Worm (Caenorhabditis elegans): ENCODE data around the gene C25A8.1.

Gene C25A8.1

DNA sequence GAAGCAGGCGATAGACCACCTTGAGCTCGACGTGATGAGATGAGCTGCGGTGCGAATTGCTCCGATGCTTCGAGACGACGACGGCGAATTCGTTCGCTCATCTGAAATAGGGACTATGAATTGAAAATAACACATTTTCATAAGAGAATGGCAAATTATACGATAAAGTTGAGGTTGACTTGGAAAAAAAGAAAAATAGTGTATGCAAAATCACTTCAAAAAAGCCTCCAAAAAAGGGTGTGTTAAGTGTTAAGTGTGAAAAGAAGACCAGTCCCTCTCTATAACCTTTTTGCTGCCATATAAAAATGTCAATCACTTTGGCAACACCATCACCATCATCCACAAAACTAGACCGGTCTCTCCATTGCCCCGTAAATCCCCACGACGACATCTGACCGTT lies 24.1 kb upstream of the C25A8.1 start, which contains the start of gene prkl-1:
prkl-1 (minus strand) TSS at position 101 of the 400 bp plus-strand sequence.
- TF ChIP-seq pqm-1 (tag; optimal IDR thresholded peaks at IDR 0.05) = no peak
- TF ChIP-seq fos-1 (tag; optimal IDR thresholded peaks at IDR 0.05) = no peak
- TF ChIP-seq nhr-67 (tag; optimal IDR thresholded peaks at IDR 0.05) = no peak
- TF ChIP-seq jun-1 (tag; optimal IDR thresholded peaks at IDR 0.05) = no peak
- no peak for TF ChIP-seq ceh-9 (tag; optimal IDR thresholded peaks at IDR 0.05)
- TF ChIP-seq snpc-4 (tag; optimal IDR thresholded peaks at IDR 0.05) = no peak
- no peak for TF ChIP-seq fkh-10 (GFP tag; optimal IDR thresholded peaks at IDR 0.05)
- no peak for TF ChIP-seq lin-15B (tag; optimal IDR thresholded peaks at IDR 0.05)
- no peak for TF ChIP-seq nhr-76 (tag; optimal IDR thresholded peaks at IDR 0.05)
- no peak for TF ChIP-seq hmg-11 (tag; optimal IDR thresholded peaks at IDR 0.05)
- TF ChIP-seq daf-12 (tag; optimal IDR thresholded peaks at IDR 0.05) = no peak
- TF ChIP-seq ceh-16 (tag; optimal IDR thresholded peaks at IDR 0.05) = no peak
- no peak for TF ChIP-seq elt-2 (tag; optimal IDR thresholded peaks at IDR 0.05)
- no peak for TF ChIP-seq R02D3.7 (tag; optimal IDR thresholded peaks at IDR 0.05)
- TF ChIP-seq nhr-237 (tag; optimal IDR thresholded peaks at IDR 0.05) = no peak
- no peak for TF ChIP-seq mml-1 (tag; optimal IDR thresholded peaks at IDR 0.05)
- no peak for TF ChIP-seq ZK546.5 (tag; optimal IDR thresholded peaks at IDR 0.05)
- TF ChIP-seq pha-4 (tag; optimal IDR thresholded peaks at IDR 0.05) = no peak

DNA sequence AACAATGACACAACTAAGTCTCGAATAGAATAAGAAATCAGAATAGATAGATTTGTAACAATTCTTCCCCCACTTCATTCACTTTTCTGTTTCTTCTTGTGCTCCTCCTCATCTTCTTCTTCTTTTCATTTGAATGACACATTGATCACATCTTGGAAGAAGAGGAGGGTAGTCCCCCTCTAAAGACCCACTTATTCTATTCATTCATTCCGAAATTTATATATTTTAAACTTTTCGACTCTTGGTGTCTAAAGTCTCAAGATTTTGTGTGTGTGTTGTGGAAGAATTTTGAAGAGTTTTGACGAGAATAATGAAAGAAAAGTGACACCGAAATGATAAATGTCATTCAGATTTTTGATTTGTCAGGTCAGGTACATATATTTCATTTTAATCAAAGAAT lies 19.9 kb upstream of the C25A8.1 start:
- TF ChIP-seq lin-15B (tag; optimal IDR thresholded peaks at IDR 0.05) = no peak
- TF ChIP-seq hmg-11 (tag; optimal IDR thresholded peaks at IDR 0.05) = no peak
- no peak for TF ChIP-seq fos-1 (tag; optimal IDR thresholded peaks at IDR 0.05)
- TF ChIP-seq nhr-11 (tag; optimal IDR thresholded peaks at IDR 0.05) = no peak
- TF ChIP-seq zag-1 (tag; optimal IDR thresholded peaks at IDR 0.05) = no peak
- TF ChIP-seq unc-39 (tag; optimal IDR thresholded peaks at IDR 0.05) = no peak
- no peak for TF ChIP-seq egl-27 (tag; optimal IDR thresholded peaks at IDR 0.05)
- TF ChIP-seq nhr-25 (tag; optimal IDR thresholded peaks at IDR 0.05) = no peak
- no peak for TF ChIP-seq nhr-12 (tag; optimal IDR thresholded peaks at IDR 0.05)

- no peak for TF ChIP-seq sea-2 (GFP tag; optimal IDR thresholded peaks at IDR 0.05)
- no peak for TF ChIP-seq nhr-12 (tag; optimal IDR thresholded peaks at IDR 0.05)
- TF ChIP-seq nhr-67 (tag; optimal IDR thresholded peaks at IDR 0.05) = no peak
- no peak for TF ChIP-seq mdl-1 (tag; optimal IDR thresholded peaks at IDR 0.05)
- TF ChIP-seq pqm-1 (tag; optimal IDR thresholded peaks at IDR 0.05) = no peak
- no peak for TF ChIP-seq tbx-2 (tag; optimal IDR thresholded peaks at IDR 0.05)
- no peak for TF ChIP-seq lin-15B (tag; optimal IDR thresholded peaks at IDR 0.05)
- TF ChIP-seq ceh-16 (tag; optimal IDR thresholded peaks at IDR 0.05) = no peak
These were observed 13.0 kb upstream of the C25A8.1 start for ce11 chrIV:6997918-6998317.

- no peak for TF ChIP-seq lin-15B (tag; optimal IDR thresholded peaks at IDR 0.05)
- TF ChIP-seq ztf-4 (tag; optimal IDR thresholded peaks at IDR 0.05) = no peak
- TF ChIP-seq aly-2 (tag; optimal IDR thresholded peaks at IDR 0.05) = no peak
- TF ChIP-seq fkh-10 (GFP tag; optimal IDR thresholded peaks at IDR 0.05) = no peak
- no peak for TF ChIP-seq mdl-1 (tag; optimal IDR thresholded peaks at IDR 0.05)
- no peak for TF ChIP-seq nhr-76 (tag; optimal IDR thresholded peaks at IDR 0.05)
- TF ChIP-seq unc-62 (GFP tag; optimal IDR thresholded peaks at IDR 0.05) = no peak
- no peak for TF ChIP-seq fkh-2 (tag; optimal IDR thresholded peaks at IDR 0.05)
- no peak for TF ChIP-seq snpc-4 (tag; optimal IDR thresholded peaks at IDR 0.05)
- no peak for TF ChIP-seq egl-5 (tag; optimal IDR thresholded peaks at IDR 0.05)
- no peak for TF ChIP-seq elt-1 (tag; optimal IDR thresholded peaks at IDR 0.05)
- no peak for TF ChIP-seq zag-1 (tag; optimal IDR thresholded peaks at IDR 0.05)
- TF ChIP-seq ama-1 (optimal IDR thresholded peaks at IDR 0.05) = no peak
- TF ChIP-seq nhr-237 (tag; optimal IDR thresholded peaks at IDR 0.05) = no peak
These were observed 11.7 kb upstream of the C25A8.1 start, which contains the start of gene C25A8.5 for ce11 chrIV:6999206-6999605. TSS of gene C25A8.5 (plus strand) at chrIV:6999506.

DNA sequence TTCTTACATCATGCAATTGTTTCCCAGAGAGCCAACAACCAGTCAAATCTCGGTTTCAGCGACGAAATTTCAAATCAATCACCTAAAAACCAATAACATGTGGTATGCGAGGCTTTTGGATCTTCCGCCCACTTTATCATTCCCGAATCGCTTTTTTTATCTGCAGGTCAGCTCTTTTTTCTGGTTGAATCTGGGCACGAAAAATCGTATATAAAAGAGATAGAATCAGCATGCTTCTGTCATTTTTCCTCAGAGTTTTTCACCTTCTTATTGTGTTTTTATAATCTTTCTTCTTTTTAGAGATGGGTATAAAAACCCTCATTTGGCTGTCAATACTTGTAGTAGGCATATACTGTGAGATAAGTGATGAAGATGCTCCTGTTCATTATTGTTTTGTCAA lies 7.6 kb upstream of the C25A8.1 start, which contains the start of gene cht-3:
cht-3 (plus strand) TSS at position 301 of the 400 bp plus-strand sequence.
- TF ChIP-seq ceh-82 (tag; optimal IDR thresholded peaks at IDR 0.05) = no peak

- TF ChIP-seq pha-4 (tag; optimal IDR thresholded peaks at IDR 0.05) = no peak
These were observed 1.4 kb upstream of the C25A8.1 start, which contains the start of gene C25A8.2 for ce11 chrIV:7009531-7009930. TSS of gene C25A8.2 (plus strand) at chrIV:7009831.
